Fruit fly (Drosophila melanogaster) whole organism, wandering third instar larva: ENCODE measurements around the gene CG7611.
A peak's percentile ranks its signal among the peaks of the same experiment; 100 is the strongest.

Experiments
- HLH106 ChIP-seq: fragments of 200-800 bp; optimal IDR thresholded peaks from 3 replicates; lab custom pipeline; 2019; ENCODE audit warnings: missing biosample characterization, mild to moderate bottlenecking, missing genetic modification characterization, moderate library complexity
- rgr ChIP-seq: fragments of 200-800 bp; sonication (Bioruptor generic); optimal IDR thresholded peaks from 3 replicates; lab custom pipeline; 2016; ENCODE audit warnings: missing biosample characterization, mild to moderate bottlenecking, missing genetic modification characterization
- woc ChIP-seq: sonication (Bioruptor generic); optimal IDR thresholded peaks from 2 replicates; lab custom pipeline; 2016; ENCODE audit warnings: missing biosample characterization, mild to moderate bottlenecking, missing genetic modification characterization

DNA sequence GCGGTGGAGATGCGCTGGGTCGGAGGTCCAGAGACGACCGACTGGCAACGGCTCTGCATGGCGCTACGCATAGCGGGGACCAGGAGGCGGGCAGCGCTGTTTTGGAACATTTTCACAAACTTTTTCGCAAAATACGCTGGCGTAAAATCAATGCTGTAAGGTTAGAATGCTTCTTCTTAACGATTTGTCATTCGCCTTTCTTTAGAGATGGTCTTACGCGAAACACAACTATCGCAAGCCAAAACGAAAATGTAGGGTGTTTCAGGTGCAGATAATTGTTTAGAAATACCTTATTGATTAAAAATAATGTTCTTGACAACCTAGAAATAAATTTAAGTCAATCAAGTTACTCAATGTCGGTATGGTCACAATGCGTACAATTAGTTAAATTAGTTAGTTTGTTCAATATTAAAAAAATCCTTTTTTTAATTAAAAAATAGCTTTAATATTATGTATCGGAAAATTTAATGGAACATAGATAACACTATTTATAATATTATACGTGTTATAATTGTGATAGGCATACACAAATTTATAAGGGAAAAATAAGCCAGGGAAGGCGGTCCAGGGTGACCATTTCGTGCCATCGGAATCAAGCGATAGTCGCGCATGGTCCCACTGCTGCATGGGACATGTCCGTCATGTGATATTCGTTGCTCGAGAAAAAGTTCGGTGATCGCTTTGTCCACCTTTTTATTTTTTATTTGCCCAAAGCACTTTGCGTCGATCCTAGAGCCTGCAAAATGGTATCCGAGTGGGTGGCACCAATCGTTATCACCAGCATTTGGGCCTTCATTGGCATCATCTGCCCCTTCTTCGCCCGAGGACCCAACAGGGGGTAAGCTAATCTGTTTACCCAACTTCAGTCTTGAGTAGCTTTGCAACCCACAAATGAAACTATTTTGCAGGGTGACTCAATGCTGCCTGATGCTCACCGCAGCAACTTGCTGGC, 16.5 kb downstream of the CG7611 start, which contains the start of the genes COX8 and VhaM9.7-b:
- TF ChIP-seq HLH106 (no peak), woc (GFP tag; lab: Kevin White, UChicago) (peak; percentile 86), rgr (GFP tag; lab: Kevin White, UChicago) (no peak)
